Fruit fly (Drosophila melanogaster) whole organism: ENCODE measurements around the gene gl.

Source experiments
- psq ChIP-seq: fragments of >200 bp; optimal IDR thresholded peaks from 2 replicates; lab custom pipeline; 2017
- usp ChIP-seq: fragments of >200 bp; optimal IDR thresholded peaks from 2 replicates; lab custom pipeline; 2017; ENCODE audit warnings: missing biosample characterization, missing genetic modification characterization, mixed read lengths

- TF ChIP-seq psq (lab: Kevin White, UChicago) (no peak), usp (GFP tag; lab: Kevin White, UChicago) (no peak)
Observed at dm6 chr3R:18372688-18373304, at the start of gene gl.
